Worm (Caenorhabditis elegans) whole organism, late embryonic: ENCODE measurements around the gene F48E8.3.

Experiments
- C38D4.7 ChIP-seq: fragments of 200-800 bp; sonication (Bioruptor generic); optimal IDR thresholded peaks from 2 replicates; lab custom pipeline; 2018; ENCODE audit warnings: mild to moderate bottlenecking, missing genetic modification characterization, moderate library complexity, missing compliant biosample characterization
- F13H6.1 ChIP-seq: sonication (generic microtip); optimal IDR thresholded peaks from 2 replicates; lab custom pipeline; 2016; ENCODE audit warnings: missing genetic modification characterization, missing compliant biosample characterization
- K02D7.2 ChIP-seq: sonication (generic microtip); optimal IDR thresholded peaks from 2 replicates; lab custom pipeline; 2017; ENCODE audit warnings: mild to moderate bottlenecking, missing genetic modification characterization, missing compliant biosample characterization
- T23F11.4 ChIP-seq: fragments of 200-800 bp; sonication (Bioruptor generic); optimal IDR thresholded peaks from 2 replicates; lab custom pipeline; 2018; ENCODE audit warnings: mild to moderate bottlenecking, missing genetic modification characterization, missing compliant biosample characterization
- Y22D7AL.16 ChIP-seq: sonication (generic microtip); optimal IDR thresholded peaks from 2 replicates; lab custom pipeline; 2016; ENCODE audit warnings: missing genetic modification characterization, missing compliant biosample characterization
- ahr-1 ChIP-seq: sonication (generic microtip); optimal IDR thresholded peaks from 2 replicates; lab custom pipeline; 2016; ENCODE audit warnings: missing genetic modification characterization, missing compliant biosample characterization
- ceh-18 ChIP-seq: sonication (generic microtip); optimal IDR thresholded peaks from 2 replicates; lab custom pipeline; 2016; ENCODE audit warnings: missing genetic modification characterization, missing compliant biosample characterization
- ceh-30 ChIP-seq: fragments of 150-350 bp; optimal IDR thresholded peaks from 2 replicates; lab custom pipeline; 2014; ENCODE audit warnings: missing biosample characterization, missing genetic modification characterization
- ceh-6 ChIP-seq: fragments of 200-800 bp; sonication (Bioruptor generic); optimal IDR thresholded peaks from 2 replicates; lab custom pipeline; 2018; ENCODE audit warnings: mild to moderate bottlenecking, missing genetic modification characterization, missing compliant biosample characterization
- ceh-9 ChIP-seq: sonication (generic microtip); optimal IDR thresholded peaks from 2 replicates; lab custom pipeline; 2016; ENCODE audit warnings: mild to moderate bottlenecking, missing genetic modification characterization, inconsistent platforms, missing compliant biosample characterization
- dve-1 ChIP-seq: sonication (generic microtip); optimal IDR thresholded peaks from 2 replicates; lab custom pipeline; 2017; ENCODE audit warnings: antibody characterized with exemption, mild to moderate bottlenecking, missing genetic modification characterization, missing compliant biosample characterization
- elt-2 ChIP-seq: sonication (generic microtip); optimal IDR thresholded peaks from 2 replicates; lab custom pipeline; 2016; ENCODE audit warnings: missing genetic modification reagents, missing genetic modification characterization, missing compliant biosample characterization
- elt-4 ChIP-seq: sonication (generic microtip); optimal IDR thresholded peaks from 2 replicates; lab custom pipeline; 2016; ENCODE audit warnings: missing genetic modification characterization, missing compliant biosample characterization
- ets-4 ChIP-seq: sonication (generic microtip); optimal IDR thresholded peaks from 2 replicates; lab custom pipeline; 2016; ENCODE audit warnings: missing genetic modification characterization, missing compliant biosample characterization
- fax-1 ChIP-seq: sonication (generic microtip); optimal IDR thresholded peaks from 2 replicates; lab custom pipeline; 2016; ENCODE audit warnings: missing genotype, missing genetic modification characterization, missing compliant biosample characterization
- fkh-10 ChIP-seq: fragments of 150-350 bp; optimal IDR thresholded peaks from 2 replicates; lab custom pipeline; 2014; ENCODE audit warnings: missing biosample characterization, missing genetic modification reagents, missing genetic modification characterization
- fkh-6 ChIP-seq: sonication (generic microtip); optimal IDR thresholded peaks from 2 replicates; lab custom pipeline; 2016; ENCODE audit warnings: missing genetic modification characterization, missing compliant biosample characterization
- gmeb-2 ChIP-seq: sonication (generic microtip); optimal IDR thresholded peaks from 2 replicates; lab custom pipeline; 2016; ENCODE audit warnings: missing genetic modification characterization, inconsistent platforms, missing compliant biosample characterization
- hlh-13 ChIP-seq: fragments of 200-800 bp; sonication (Bioruptor generic); optimal IDR thresholded peaks from 2 replicates; lab custom pipeline; 2018; ENCODE audit warnings: mild to moderate bottlenecking, missing genetic modification characterization, missing compliant biosample characterization
- hlh-30 ChIP-seq: sonication (generic microtip); optimal IDR thresholded peaks from 2 replicates; lab custom pipeline; 2017; ENCODE audit warnings: antibody characterized with exemption, missing genetic modification characterization, missing compliant biosample characterization; ENCODE audit not compliant: insufficient read depth
- hlh-8 ChIP-seq: sonication (generic microtip); optimal IDR thresholded peaks from 2 replicates; lab custom pipeline; 2016; ENCODE audit warnings: missing genotype, missing genetic modification characterization, missing compliant biosample characterization
- madf-2 ChIP-seq: sonication (generic microtip); optimal IDR thresholded peaks from 2 replicates; lab custom pipeline; 2017; ENCODE audit warnings: missing genetic modification characterization, missing compliant biosample characterization
- nhr-11 ChIP-seq: fragments of 150-350 bp; optimal IDR thresholded peaks from 2 replicates; lab custom pipeline; 2014; ENCODE audit warnings: missing biosample characterization, missing genetic modification characterization
- npax-4 ChIP-seq: sonication (generic microtip); optimal IDR thresholded peaks from 2 replicates; lab custom pipeline; 2016; ENCODE audit warnings: missing genetic modification characterization, missing compliant biosample characterization
- pax-1 ChIP-seq: fragments of 150-350 bp; optimal IDR thresholded peaks from 2 replicates; lab custom pipeline; 2014; ENCODE audit warnings: missing biosample characterization, missing genetic modification characterization
- pha-2 ChIP-seq: sonication (generic microtip); optimal IDR thresholded peaks from 2 replicates; lab custom pipeline; 2017; ENCODE audit warnings: mild to moderate bottlenecking, missing genetic modification characterization, missing compliant biosample characterization
- pha-4 ChIP-seq: fragments of 150-350 bp; optimal IDR thresholded peaks from 2 replicates; lab custom pipeline; 2018; ENCODE audit warnings: missing biosample characterization, missing genetic modification reagents, missing genetic modification characterization
- sox-2 ChIP-seq: fragments of 200-800 bp; sonication (Bioruptor generic); IDR thresholded peaks from 2 replicates; pipeline ENCODE4 v1.3.6; 2022; ENCODE audit warnings: missing genetic modification reagents, missing genetic modification characterization, missing compliant biosample characterization
- sox-4 ChIP-seq: sonication (generic microtip); optimal IDR thresholded peaks from 2 replicates; lab custom pipeline; 2017; ENCODE audit warnings: mild to moderate bottlenecking, missing genetic modification characterization, inconsistent platforms, missing compliant biosample characterization
- syd-9 ChIP-seq: sonication (generic microtip); optimal IDR thresholded peaks from 2 replicates; lab custom pipeline; 2016; ENCODE audit warnings: mild to moderate bottlenecking, missing genetic modification characterization, moderate library complexity, missing compliant biosample characterization
- tbx-2 ChIP-seq: sonication (generic microtip); optimal IDR thresholded peaks from 2 replicates; lab custom pipeline; 2016; ENCODE audit warnings: missing genetic modification characterization, missing compliant biosample characterization
- tbx-7 ChIP-seq: sonication (generic microtip); optimal IDR thresholded peaks from 2 replicates; lab custom pipeline; 2016; ENCODE audit warnings: missing genotype, missing genetic modification characterization, missing compliant biosample characterization
- unc-3 ChIP-seq, 2 experiments: fragments of 200-800 bp in 1 of 2; sonication (Bioruptor generic) in 1 of 2; sonication (generic microtip) in 1 of 2; conservative IDR thresholded peaks in 1 of 2; optimal IDR thresholded peaks in 1 of 2; 2 replicates each; pipeline versions ENCODE4 v1.3.6 to Lab custom; 2016 to 2022; ENCODE audit warnings: missing compliant biosample characterization in 2 of 2, missing genetic modification characterization in 2 of 2, missing genetic modification reagents in 1 of 2
- unc-55 ChIP-seq: sonication (generic microtip); optimal IDR thresholded peaks from 2 replicates; lab custom pipeline; 2017; ENCODE audit warnings: missing biosample characterization, missing genetic modification reagents, missing genetic modification characterization
- ztf-16 ChIP-seq: sonication (generic microtip); optimal IDR thresholded peaks from 2 replicates; lab custom pipeline; 2017; ENCODE audit warnings: missing genetic modification characterization, missing compliant biosample characterization

Gene F48E8.3

ce11 chrIII:5483738-5484315, 22.6 kb downstream of the F48E8.3 start, which contains the start of the genes R02F2.7 and R02F2.4:
TSS of gene R02F2.7 (minus strand) at chrIII:5483773.
TSS of gene R02F2.4 (plus strand) at chrIII:5484289.
- TF ChIP-seq ets-4 (tag; lab: Kevin White, UChicago) (no peak), pha-2 (tag; lab: Kevin White, UChicago) (no peak)
- TF ChIP-seq, all 69 proteins: peak for 0

DNA sequence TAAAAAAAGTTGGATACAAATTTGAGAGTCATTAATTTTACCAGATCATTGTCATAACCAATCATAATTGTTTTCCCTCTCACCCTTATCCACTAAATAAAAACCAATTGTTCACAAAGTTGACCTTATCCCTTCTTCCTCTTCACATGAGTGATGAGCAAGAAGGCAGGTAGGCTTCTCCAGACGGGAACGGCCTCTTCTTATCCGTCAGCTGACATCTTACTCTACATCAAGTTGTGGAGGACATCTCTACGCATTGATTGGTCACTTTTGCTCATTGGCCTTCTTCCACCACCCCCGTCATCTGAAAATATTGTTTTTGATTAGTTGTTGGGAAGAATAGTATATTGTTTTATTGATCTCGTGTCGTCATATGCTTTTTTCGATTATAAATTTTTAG, 25.2 kb downstream of the F48E8.3 start:
- TF ChIP-seq unc-55 (GFP tag; lab: Kevin White, UChicago) (peak; percentile 30), gmeb-2 (no peak)

ce11 chrIII:5487087-5487603, 26.0 kb downstream of the F48E8.3 start, which contains the start of gene osg-1:
TSS of gene osg-1 (plus strand) at chrIII:5487553.
- TF ChIP-seq F13H6.1 (tag; lab: Kevin White, UChicago), result no peak
- TF ChIP-seq ets-4 (tag; lab: Kevin White, UChicago), result no peak
- TF ChIP-seq K02D7.2 (tag; lab: Kevin White, UChicago), result no peak
- no peak for TF ChIP-seq pha-4
- no peak for TF ChIP-seq tbx-2 (tag; lab: Kevin White, UChicago)
- TF ChIP-seq C38D4.7, result no peak
- no peak for TF ChIP-seq pax-1
- no peak for TF ChIP-seq ztf-16 (tag; lab: Kevin White, UChicago)
- no peak for TF ChIP-seq ahr-1 (tag; lab: Kevin White, UChicago)
- no peak for TF ChIP-seq elt-4
- no peak for TF ChIP-seq fax-1 (tag; lab: Kevin White, UChicago)
- TF ChIP-seq elt-2, result no peak
- no peak for TF ChIP-seq unc-3 (GFP tag; conservative IDR thresholded peaks at IDR 0.05; lab: Robert Waterston, UW)
- TF ChIP-seq unc-3 (tag; optimal IDR thresholded peaks at IDR 0.05; lab: Kevin White, UChicago), result no peak
- no peak for TF ChIP-seq ceh-9 (tag; lab: Kevin White, UChicago)
- TF ChIP-seq npax-4 (tag; lab: Kevin White, UChicago), result no peak
- no peak for TF ChIP-seq sox-2 (GFP tag; lab: Robert Waterston, UW)
- TF ChIP-seq hlh-8 (tag; lab: Kevin White, UChicago), result no peak
- TF ChIP-seq tbx-7 (tag; lab: Kevin White, UChicago), result no peak
- no peak for TF ChIP-seq ceh-30

- TF ChIP-seq ceh-18 (tag; lab: Kevin White, UChicago), result no peak
- TF ChIP-seq hlh-13 (GFP tag; lab: Kevin White, UChicago), result no peak
- no peak for TF ChIP-seq hlh-8 (tag; lab: Kevin White, UChicago)
- no peak for TF ChIP-seq nhr-11 (tag; lab: Kevin White, UChicago)
- TF ChIP-seq syd-9 (tag; lab: Kevin White, UChicago), result no peak
- TF ChIP-seq fkh-6, result no peak
- TF ChIP-seq T23F11.4 (GFP tag; lab: Kevin White, UChicago), result no peak
- no peak for TF ChIP-seq unc-3 (GFP tag; conservative IDR thresholded peaks at IDR 0.05; lab: Robert Waterston, UW)
- TF ChIP-seq unc-3 (tag; optimal IDR thresholded peaks at IDR 0.05; lab: Kevin White, UChicago), result no peak
- no peak for TF ChIP-seq dve-1 (tag; lab: Kevin White, UChicago)
- TF ChIP-seq Y22D7AL.16 (tag; lab: Kevin White, UChicago), result no peak
- no peak for TF ChIP-seq fkh-10 (GFP tag; lab: Kevin White, UChicago)
- TF ChIP-seq hlh-30 (tag; lab: Kevin White, UChicago), result no peak
- TF ChIP-seq gmeb-2, result no peak
- no peak for TF ChIP-seq madf-2
- TF ChIP-seq sox-4, result no peak
- no peak for TF ChIP-seq ztf-16 (tag; lab: Kevin White, UChicago)
- no peak for TF ChIP-seq ceh-6 (GFP tag; lab: Kevin White, UChicago)
Measured at ce11 chrIII:5495168-5495567, 34.0 kb downstream of the F48E8.3 start, which contains the start of gene R02F2.8. TSS of gene R02F2.8 (minus strand) at chrIII:5495268.
